Fruit fly (Drosophila melanogaster): ENCODE data around the gene CG4789.

CG4789 gene

DNA sequence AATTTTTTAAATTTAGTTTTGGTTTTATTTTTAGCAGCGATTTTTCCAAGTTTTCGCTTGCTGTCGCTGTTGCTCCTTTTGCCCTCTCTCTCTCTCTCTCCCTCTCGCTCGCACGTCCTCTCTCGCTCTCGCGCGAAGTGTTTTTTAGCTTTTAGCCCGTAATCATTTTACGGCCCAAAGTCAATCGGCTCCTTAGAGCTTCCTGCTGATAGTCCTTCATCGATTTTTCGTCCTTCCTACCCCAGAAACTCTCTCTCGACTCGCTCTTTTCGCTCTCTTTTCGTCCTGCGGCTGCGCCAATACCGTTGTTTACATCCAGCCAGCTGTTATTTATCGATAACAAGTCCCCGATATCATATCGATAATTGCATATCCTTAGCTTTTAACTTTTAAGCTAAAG lies 43.6 kb downstream of the CG4789 start, which contains the start of gene RSG7 (continued):
- TF ChIP-seq CG12769 (tag; optimal IDR thresholded peaks at IDR 0.05) = no peak
- TF ChIP-seq Trl (optimal IDR thresholded peaks at IDR 0.05) = peak; percentile 32 to 57
- TF ChIP-seq Trl (GFP tag; optimal IDR thresholded peaks at IDR 0.05) = no peak
- TF ChIP-seq GATAe (GFP tag; conservative IDR thresholded peaks at IDR 0.05) = no peak
- TF ChIP-seq gt (GFP tag; IDR thresholded peaks at IDR 0.05) = no peak
- no peak for TF ChIP-seq D19A (tag; optimal IDR thresholded peaks at IDR 0.05)
- TF ChIP-seq CG11247 (GFP tag; IDR thresholded peaks at IDR 0.05) = no peak
- TF ChIP-seq CG8924 (tag; optimal IDR thresholded peaks at IDR 0.05) = no peak
- no peak for TF ChIP-seq Sox100B (GFP tag; optimal IDR thresholded peaks at IDR 0.05)
- peak; percentile 42 for TF ChIP-seq Dref (GFP tag; IDR thresholded peaks at IDR 0.05)
- TF ChIP-seq CG10979 (tag; optimal IDR thresholded peaks at IDR 0.05) = no peak
- peak; percentile 98 for TF ChIP-seq onecut (GFP tag; IDR thresholded peaks at IDR 0.05)
- no peak for TF ChIP-seq dysf (GFP tag; IDR thresholded peaks at IDR 0.05)
- TF ChIP-seq tna (GFP tag; IDR thresholded peaks at IDR 0.05; ENCODE audit: partially characterized antibody) = no peak

DNA sequence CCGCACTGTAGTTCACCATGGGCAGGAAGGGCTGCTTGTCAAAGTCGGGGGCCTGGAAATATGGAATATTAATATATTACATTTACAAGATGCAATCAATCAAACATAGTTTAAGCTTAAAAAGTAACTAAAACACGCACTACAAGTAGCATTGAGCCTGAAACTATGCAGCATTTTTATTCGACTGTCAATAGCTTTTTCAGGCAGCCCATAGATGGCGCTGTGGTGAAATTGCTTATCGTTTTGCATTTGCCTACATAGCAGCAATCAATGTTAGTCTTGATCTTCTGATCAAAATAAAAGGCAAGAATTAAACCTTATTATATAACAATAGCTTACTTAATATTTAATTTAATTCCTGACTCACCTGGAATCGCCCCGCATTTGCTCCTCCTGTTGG lies 45.8 kb downstream of the CG4789 start:
- TF ChIP-seq CTCF (GFP tag; optimal IDR thresholded peaks at IDR 0.05) (peak; percentile 91), Pdp1 (GFP tag; optimal IDR thresholded peaks at IDR 0.05) (peak in 1 of 2 experiments; percentile 68), Med (GFP tag) (peak; percentile 59), amos (GFP tag; IDR thresholded peaks at IDR 0.05; ENCODE audit: partially characterized antibody) (no peak), CG10979 (tag; optimal IDR thresholded peaks at IDR 0.05) (peak; percentile 99), sens (GFP tag) (peak; percentile 21), unc-4 (GFP tag; IDR thresholded peaks at IDR 0.05; ENCODE audit: partially characterized antibody) (no peak)

DNA sequence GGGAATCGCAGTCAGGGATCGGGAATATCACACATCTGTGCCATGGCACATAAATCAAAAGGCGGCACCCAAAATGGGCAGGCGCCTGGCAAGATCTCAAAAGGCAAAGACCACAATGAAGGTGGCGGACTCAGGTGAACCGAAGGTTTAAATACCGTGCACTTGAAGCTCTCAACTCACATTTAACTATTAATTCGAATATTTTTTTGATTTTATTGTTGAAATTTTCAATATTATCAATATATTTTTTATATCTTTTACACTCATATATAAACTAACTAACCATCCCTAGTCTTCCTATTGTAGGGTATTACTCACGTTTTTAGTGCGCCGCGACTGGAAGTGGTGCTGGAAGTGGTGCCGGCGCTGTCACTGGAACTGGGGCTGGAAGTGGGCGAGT lies 48.2 kb downstream of the CG4789 start:
- TF ChIP-seq jing (GFP tag; optimal IDR thresholded peaks at IDR 0.05) (no peak), CG1792 (GFP tag; optimal IDR thresholded peaks at IDR 0.05) (no peak), CG4854 (GFP tag; optimal IDR thresholded peaks at IDR 0.05) (no peak), repo (GFP tag; optimal IDR thresholded peaks at IDR 0.05) (no peak), hth (optimal IDR thresholded peaks at IDR 0.05) (no peak), sim (GFP tag; IDR thresholded peaks at IDR 0.05) (no peak), Mes4 (GFP tag; optimal IDR thresholded peaks at IDR 0.05) (no peak), ab (GFP tag; optimal IDR thresholded peaks at IDR 0.05) (no peak), CG10321 (GFP tag; IDR thresholded peaks at IDR 0.05) (no peak), CG8388 (GFP tag; optimal IDR thresholded peaks at IDR 0.05) (no peak), CG9215 (GFP tag; IDR thresholded peaks at IDR 0.05) (no peak), CG9797 (GFP tag; optimal IDR thresholded peaks at IDR 0.05) (no peak), Xrp1 (GFP tag; IDR thresholded peaks at IDR 0.05) (peak; percentile 34; the same call in 1 of the 2 replicates), sisA (GFP tag; IDR thresholded peaks at IDR 0.05) (peak; percentile 41), tll (GFP tag; optimal IDR thresholded peaks at IDR 0.05) (no peak), CG4424 (GFP tag; optimal IDR thresholded peaks at IDR 0.05) (no peak), CG31224 (GFP tag; IDR thresholded peaks at IDR 0.05) (no peak), CG5180 (GFP tag; optimal IDR thresholded peaks at IDR 0.05) (no peak), CG12769 (tag; optimal IDR thresholded peaks at IDR 0.05) (no peak), chm (GFP tag; IDR thresholded peaks at IDR 0.05) (no peak), D19A (tag; optimal IDR thresholded peaks at IDR 0.05) (peak; percentile 37), CG12659 (GFP tag; optimal IDR thresholded peaks at IDR 0.05) (no peak), lmd (GFP tag; IDR thresholded peaks at IDR 0.05) (0 out of 2 replicates have a peak, but pooled peaks have one; percentile 18), gfzf (GFP tag; optimal IDR thresholded peaks at IDR 0.05) (no peak), slp2 (GFP tag; optimal IDR thresholded peaks at IDR 0.05) (no peak), CG10366 (GFP tag; IDR thresholded peaks at IDR 0.05) (no peak; the same call in 1 of the 2 replicates), fd102C (GFP tag; optimal IDR thresholded peaks at IDR 0.05) (no peak), pnt (GFP tag; optimal IDR thresholded peaks at IDR 0.05) (no peak), zfh1 (GFP tag; IDR thresholded peaks at IDR 0.05) (0 out of 3 replicates have a peak, but pooled peaks have one; percentile 49), eve (GFP tag; optimal IDR thresholded peaks at IDR 0.05) (no peak), usp (GFP tag; optimal IDR thresholded peaks at IDR 0.05) (no peak), CG2712 (tag; optimal IDR thresholded peaks at IDR 0.05) (peak; percentile 16), abd-A (tag; optimal IDR thresholded peaks at IDR 0.05) (no peak)

All from whole organism, embryonic.